In the genomic region with DNA sequence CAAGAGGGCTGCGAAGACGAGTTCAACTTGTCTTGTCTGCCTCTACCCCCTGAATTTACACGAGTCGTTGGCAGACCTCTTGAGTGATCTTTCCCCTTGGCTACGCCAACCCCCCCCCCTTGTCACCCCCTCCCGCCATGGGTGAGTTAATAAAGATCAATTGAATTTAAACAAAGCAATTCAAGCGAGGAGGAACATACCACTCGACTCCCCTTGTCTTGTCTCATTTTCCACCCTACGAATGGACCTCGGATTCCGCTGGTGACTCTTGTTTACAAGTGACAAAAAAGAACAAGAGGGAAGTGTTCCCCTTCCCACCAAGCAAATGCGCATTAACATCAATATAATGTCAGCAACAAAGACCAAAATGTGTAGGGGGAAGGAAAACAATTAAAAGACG, we compare ENCODE assay signal across 1 fruit fly cellular context.
TF ChIP-seq lines count a peak whose summit lies in the region.

No protein-coding gene starts in this region.

TF ChIP-seq in whole organism, embryonic, 481 proteins besides CTCF, POLR2A, EP300 and RAD21 (continued from another document):
- TF ChIP-seq Ets65A (GFP tag; lab: Kevin White, UChicago) (peak; percentile 52), trh (GFP tag; optimal IDR thresholded peaks at IDR 0.05; lab: Kevin White, UChicago) (no peak), CG6813 (GFP tag; optimal IDR thresholded peaks at IDR 0.05; lab: Kevin White, UChicago) (no peak), CG8290 (GFP tag; optimal IDR thresholded peaks at IDR 0.05; lab: Kevin White, UChicago) (no peak), CG8290 (tag; optimal IDR thresholded peaks at IDR 0.05; lab: Kevin White, UChicago) (peak in 1 of 2 experiments; percentile 12), CG10543 (GFP tag; optimal IDR thresholded peaks at IDR 0.05; lab: Kevin White, UChicago) (peak; percentile 66), chinmo (GFP tag; IDR thresholded peaks at IDR 0.05; lab: Robert Waterston, UW; ENCODE audit: partially characterized antibody) (0 out of 4 replicates have a peak, but pooled peaks have one; percentile 32), nerfin-2 (GFP tag; IDR thresholded peaks at IDR 0.05; lab: Robert Waterston, UW; ENCODE audit: partially characterized antibody) (no peak), CG6791 (GFP tag; IDR thresholded peaks at IDR 0.05; lab: Robert Waterston, UW; ENCODE audit: partially characterized antibody) (no peak), crc (GFP tag; optimal IDR thresholded peaks at IDR 0.05; lab: Kevin White, UChicago) (no peak), Deaf1 (tag; optimal IDR thresholded peaks at IDR 0.05; lab: Kevin White, UChicago) (no peak), ara (GFP tag; IDR thresholded peaks at IDR 0.05; lab: Robert Waterston, UW) (peak; percentile 42; the same call in 1 of the 2 replicates), HLH4C (GFP tag; IDR thresholded peaks at IDR 0.05; lab: Robert Waterston, UW; ENCODE audit: partially characterized antibody) (no peak), disco-r (GFP tag; optimal IDR thresholded peaks at IDR 0.05; lab: Kevin White, UChicago) (no peak), sd (tag; optimal IDR thresholded peaks at IDR 0.05; lab: Kevin White, UChicago) (peak; percentile 54), br (optimal IDR thresholded peaks at IDR 0.05; lab: Kevin White, UChicago) (no peak), CG32532 (GFP tag; IDR thresholded peaks at IDR 0.05; lab: Robert Waterston, UW) (no peak), CG13287 (GFP tag; IDR thresholded peaks at IDR 0.05; lab: Robert Waterston, UW; ENCODE audit: partially characterized antibody) (no peak), CG9797 (GFP tag; optimal IDR thresholded peaks at IDR 0.05; lab: Kevin White, UChicago) (no peak), tll (GFP tag; optimal IDR thresholded peaks at IDR 0.05; lab: Kevin White, UChicago) (no peak), zfh1 (GFP tag; IDR thresholded peaks at IDR 0.05; lab: Robert Waterston, UW) (no peak), psq (GFP tag; optimal IDR thresholded peaks at IDR 0.05; lab: Kevin White, UChicago) (no peak), z (GFP tag; IDR thresholded peaks at IDR 0.05; lab: Robert Waterston, UW) (peak; percentile 85), HLH54F (GFP tag; optimal IDR thresholded peaks at IDR 0.05; lab: Kevin White, UChicago) (no peak)
